Worm (Caenorhabditis elegans) whole organism, L2 larva: ENCODE results near the gene grwd-1.
A peak's percentile ranks its signal among the peaks of the same experiment; 100 is the strongest.

ENCODE experiments used
- C34F6.9 ChIP-seq: fragments of 150-350 bp; optimal IDR thresholded peaks from 2 replicates; lab custom pipeline; 2014; ENCODE audit warnings: missing biosample characterization, missing genetic modification characterization
- F13H6.1 ChIP-seq: sonication (generic microtip); optimal IDR thresholded peaks from 2 replicates; lab custom pipeline; 2016; ENCODE audit warnings: missing genetic modification characterization, missing compliant biosample characterization
- R02D3.7 ChIP-seq: fragments of 150-350 bp; optimal IDR thresholded peaks from 2 replicates; lab custom pipeline; 2014; ENCODE audit warnings: missing biosample characterization, missing genetic modification characterization
- Y55F3AM.14 ChIP-seq: fragments of 200-800 bp; sonication (Bioruptor generic); optimal IDR thresholded peaks from 2 replicates; lab custom pipeline; 2018; ENCODE audit warnings: mild to moderate bottlenecking, missing genetic modification characterization, missing compliant biosample characterization
- ZK546.5 ChIP-seq: sonication (generic microtip); optimal IDR thresholded peaks from 2 replicates; lab custom pipeline; 2017; ENCODE audit warnings: missing biosample characterization, missing genetic modification characterization
- alr-1 ChIP-seq: fragments of 150-350 bp; optimal IDR thresholded peaks from 2 replicates; lab custom pipeline; 2014; ENCODE audit warnings: missing biosample characterization, missing genetic modification characterization
- ama-1 ChIP-seq: fragments of 150-350 bp; optimal IDR thresholded peaks from 2 replicates; lab custom pipeline; 2018; ENCODE audit warnings: inconsistent platforms
- ceh-82 ChIP-seq: fragments of 150-350 bp; optimal IDR thresholded peaks from 2 replicates; lab custom pipeline; 2014; ENCODE audit warnings: missing biosample characterization, missing genetic modification characterization
- crh-2 ChIP-seq: sonication (generic microtip); optimal IDR thresholded peaks from 2 replicates; lab custom pipeline; 2017; ENCODE audit warnings: missing biosample characterization, missing genetic modification characterization
- dmd-4 ChIP-seq: sonication (generic microtip); optimal IDR thresholded peaks from 2 replicates; lab custom pipeline; 2017; ENCODE audit warnings: missing biosample characterization, missing genetic modification characterization
- elt-1 ChIP-seq: fragments of 150-350 bp; optimal IDR thresholded peaks from 2 replicates; lab custom pipeline; 2014; ENCODE audit warnings: missing biosample characterization, missing genetic modification characterization
- elt-3 ChIP-seq: sonication (generic microtip); optimal IDR thresholded peaks from 2 replicates; lab custom pipeline; 2017; ENCODE audit warnings: missing biosample characterization, missing genetic modification characterization
- fos-1 ChIP-seq: fragments of 150-350 bp; optimal IDR thresholded peaks from 2 replicates; lab custom pipeline; 2014; ENCODE audit warnings: missing biosample characterization, missing genetic modification characterization
- gmeb-1 ChIP-seq: fragments of 150-350 bp; optimal IDR thresholded peaks from 2 replicates; lab custom pipeline; 2014; ENCODE audit warnings: missing biosample characterization, missing genetic modification characterization
- lin-11 ChIP-seq: fragments of 150-350 bp; sonication (generic microtip); optimal IDR thresholded peaks from 2 replicates; lab custom pipeline; 2014; ENCODE audit warnings: missing biosample characterization, missing genetic modification characterization, inconsistent platforms, mixed read lengths
- lin-13 ChIP-seq: fragments of 150-350 bp; optimal IDR thresholded peaks from 2 replicates; lab custom pipeline; 2014; ENCODE audit warnings: missing biosample characterization, missing genetic modification reagents, missing genetic modification characterization
- lin-39 ChIP-seq: fragments of 150-350 bp; optimal IDR thresholded peaks from 2 replicates; lab custom pipeline; 2014; ENCODE audit warnings: missing biosample characterization, missing genetic modification reagents, missing genetic modification characterization
- lsy-2 ChIP-seq, 2 experiments: fragments of 150-350 bp in 1 of 2; sonication (generic microtip) in 1 of 2; optimal IDR thresholded peaks; 2 replicates each; lab custom pipeline; 2014 to 2017; ENCODE audit warnings: missing biosample characterization in 2 of 2, missing genetic modification characterization in 2 of 2
- mbf-1 ChIP-seq: sonication (generic microtip); optimal IDR thresholded peaks from 2 replicates; lab custom pipeline; 2017; ENCODE audit warnings: missing biosample characterization, missing genetic modification characterization
- mdl-1 ChIP-seq, 2 experiments: fragments of 150-350 bp in 1 of 2; sonication (generic microtip) in 1 of 2; optimal IDR thresholded peaks; 2 replicates each; lab custom pipeline; 2017; ENCODE audit warnings: missing biosample characterization in 2 of 2, missing genetic modification characterization in 2 of 2
- nhr-12 ChIP-seq: fragments of 150-350 bp; optimal IDR thresholded peaks from 2 replicates; lab custom pipeline; 2014; ENCODE audit warnings: missing biosample characterization, missing genetic modification characterization
- nhr-129 ChIP-seq: fragments of 150-350 bp; optimal IDR thresholded peaks from 2 replicates; lab custom pipeline; 2014; ENCODE audit warnings: missing biosample characterization, missing genetic modification characterization
- nhr-21 ChIP-seq: fragments of 150-350 bp; optimal IDR thresholded peaks from 2 replicates; lab custom pipeline; 2014; ENCODE audit warnings: missing biosample characterization, missing genetic modification characterization
- nhr-23 ChIP-seq: fragments of 150-350 bp; optimal IDR thresholded peaks from 2 replicates; lab custom pipeline; 2014; ENCODE audit warnings: missing biosample characterization, missing genetic modification reagents, missing genetic modification characterization
- nhr-237 ChIP-seq: fragments of 150-350 bp; optimal IDR thresholded peaks from 2 replicates; lab custom pipeline; 2014; ENCODE audit warnings: missing biosample characterization, missing genetic modification characterization
- nhr-6 ChIP-seq: fragments of 150-350 bp; optimal IDR thresholded peaks from 2 replicates; lab custom pipeline; 2014; ENCODE audit warnings: missing biosample characterization, missing genetic modification characterization
- peb-1 ChIP-seq: fragments of 150-350 bp; optimal IDR thresholded peaks from 2 replicates; lab custom pipeline; 2014; ENCODE audit warnings: missing biosample characterization, missing genetic modification characterization
- sem-4 ChIP-seq: fragments of 150-350 bp; optimal IDR thresholded peaks from 2 replicates; lab custom pipeline; 2014; ENCODE audit warnings: missing biosample characterization, missing genetic modification reagents, missing genetic modification characterization
- sma-3 ChIP-seq: sonication (generic microtip); optimal IDR thresholded peaks from 2 replicates; lab custom pipeline; 2016; ENCODE audit warnings: missing genetic modification reagents, missing genetic modification characterization, missing compliant biosample characterization
- sma-9 ChIP-seq, 2 experiments: fragments of 150-350 bp in 1 of 2; sonication (generic microtip) in 1 of 2; optimal IDR thresholded peaks; 2 replicates each; lab custom pipeline; 2014 to 2016; ENCODE audit warnings: missing genetic modification characterization in 2 of 2, mild to moderate bottlenecking in 1 of 2, missing biosample characterization in 1 of 2, missing compliant biosample characterization in 1 of 2, missing genetic modification reagents in 1 of 2, moderate library complexity in 1 of 2
- snpc-4 ChIP-seq: fragments of 150-350 bp; optimal IDR thresholded peaks from 2 replicates; lab custom pipeline; 2014; ENCODE audit warnings: missing biosample characterization, missing genetic modification characterization
- unc-39 ChIP-seq: fragments of 150-350 bp; optimal IDR thresholded peaks from 2 replicates; lab custom pipeline; 2014; ENCODE audit warnings: missing biosample characterization, missing genetic modification characterization
- unc-55 ChIP-seq: fragments of 150-350 bp; sonication (generic microtip); optimal IDR thresholded peaks from 3 replicates; lab custom pipeline; 2014; ENCODE audit warnings: missing biosample characterization, missing genetic modification reagents, missing genetic modification characterization
- unc-62 ChIP-seq: fragments of 150-350 bp; optimal IDR thresholded peaks from 2 replicates; lab custom pipeline; 2014; ENCODE audit warnings: missing biosample characterization, missing genetic modification reagents, missing genetic modification characterization
- zag-1 ChIP-seq: fragments of 150-350 bp; optimal IDR thresholded peaks from 2 replicates; lab custom pipeline; 2014; ENCODE audit warnings: missing biosample characterization, missing genetic modification characterization
- ztf-1 ChIP-seq: fragments of 200-800 bp; sonication (Bioruptor generic); conservative IDR thresholded peaks from 2 replicates; pipeline ENCODE4 v1.3.6; 2022; ENCODE audit warnings: missing genetic modification characterization, missing compliant biosample characterization
- ztf-4 ChIP-seq: fragments of 150-350 bp; optimal IDR thresholded peaks from 2 replicates; lab custom pipeline; 2014; ENCODE audit warnings: missing biosample characterization, missing genetic modification characterization

Gene grwd-1

ce11 chrIII:5153137-5153536 is at the start of gene grwd-1, which contains the start of gene rbm-42:
Gene grwd-1 (plus strand): TSS chrIII:5153464.
Gene rbm-42 (minus strand): TSS chrIII:5153229.
- no peak for TF ChIP-seq fos-1 (tag; lab: Kevin White, UChicago)
- TF ChIP-seq crh-2 (tag; lab: Kevin White, UChicago) = peak; percentile 21
- no peak for TF ChIP-seq snpc-4 (tag; lab: Kevin White, UChicago)
- TF ChIP-seq nhr-21 (tag; lab: Kevin White, UChicago) = no peak
- no peak for TF ChIP-seq lin-11 (tag; lab: Kevin White, UChicago)
- no peak for TF ChIP-seq ZK546.5 (tag; lab: Kevin White, UChicago)
- TF ChIP-seq lsy-2 (tag; optimal IDR thresholded peaks at IDR 0.05; lab: Kevin White, UChicago) = peak in 1 of 2 experiments; percentile 54
- TF ChIP-seq gmeb-1 = no peak
- no peak for TF ChIP-seq lin-13 (GFP tag; lab: Kevin White, UChicago)
- TF ChIP-seq nhr-237 (tag; lab: Kevin White, UChicago) = no peak
- no peak for TF ChIP-seq unc-39 (tag; lab: Kevin White, UChicago)
- TF ChIP-seq sem-4 (tag; lab: Kevin White, UChicago) = no peak
- TF ChIP-seq sma-3 = no peak
- no peak for TF ChIP-seq nhr-23 (tag; lab: Kevin White, UChicago)
- no peak for TF ChIP-seq elt-3
- peak; percentile 80 for TF ChIP-seq unc-55 (GFP tag; lab: Kevin White, UChicago)
- no peak for TF ChIP-seq mbf-1 (tag; lab: Kevin White, UChicago)
- no peak for TF ChIP-seq F13H6.1 (tag; lab: Kevin White, UChicago)
- TF ChIP-seq ztf-4 (tag; lab: Kevin White, UChicago) = no peak
- TF ChIP-seq nhr-129 (tag; lab: Kevin White, UChicago) = no peak
- TF ChIP-seq elt-1 (tag; lab: Kevin White, UChicago) = no peak
- peak; percentile 64 for TF ChIP-seq C34F6.9 (tag; lab: Kevin White, UChicago)
- no peak for TF ChIP-seq sma-9 (GFP tag; optimal IDR thresholded peaks at IDR 0.05; lab: Kevin White, UChicago)
- no peak for TF ChIP-seq sma-9 (tag; optimal IDR thresholded peaks at IDR 0.05; lab: Kevin White, UChicago)
- TF ChIP-seq nhr-12 = no peak
- TF ChIP-seq lin-39 (tag; lab: Kevin White, UChicago) = no peak
- no peak for TF ChIP-seq R02D3.7 (tag; lab: Kevin White, UChicago)

- TF ChIP-seq Y55F3AM.14 = no peak
- no peak for TF ChIP-seq mdl-1 (tag; optimal IDR thresholded peaks at IDR 0.05; lab: Kevin White, UChicago)
- no peak for TF ChIP-seq sem-4 (tag; lab: Kevin White, UChicago)
- no peak for TF ChIP-seq ztf-1 (GFP tag; lab: Robert Waterston, UW)
- no peak for TF ChIP-seq snpc-4 (tag; lab: Kevin White, UChicago)
- no peak for TF ChIP-seq alr-1 (tag; lab: Kevin White, UChicago)
- TF ChIP-seq crh-2 (tag; lab: Kevin White, UChicago) = no peak
- TF ChIP-seq nhr-6 (tag; lab: Kevin White, UChicago) = no peak
- TF ChIP-seq lin-11 (tag; lab: Kevin White, UChicago) = no peak
- no peak for TF ChIP-seq ceh-82 (tag; lab: Kevin White, UChicago)
- TF ChIP-seq lin-13 (GFP tag; lab: Kevin White, UChicago) = no peak
- TF ChIP-seq dmd-4 (tag; lab: Kevin White, UChicago) = no peak
- TF ChIP-seq ama-1 = no peak
- TF ChIP-seq unc-62 (GFP tag; lab: Kevin White, UChicago) = no peak
- TF ChIP-seq nhr-237 (tag; lab: Kevin White, UChicago) = no peak
- TF ChIP-seq zag-1 (tag; lab: Kevin White, UChicago) = no peak
These were observed 47.8 kb upstream of the grwd-1 start for ce11 chrIII:5105485-5105884.

- TF ChIP-seq unc-55 (GFP tag; lab: Kevin White, UChicago) (no peak), sma-9 (GFP tag; optimal IDR thresholded peaks at IDR 0.05; lab: Kevin White, UChicago) (no peak), sma-9 (tag; optimal IDR thresholded peaks at IDR 0.05; lab: Kevin White, UChicago) (no peak), F13H6.1 (tag; lab: Kevin White, UChicago) (no peak)
- TF ChIP-seq, all 48 proteins: peak for 0
These were observed 46.3 kb upstream of the grwd-1 start, which contains the start of gene dpy-17 for ce11 chrIII:5106893-5107471. Gene dpy-17 (plus strand): TSS chrIII:5107330.

ce11 chrIII:5107959-5108358 is 45.3 kb upstream of the grwd-1 start:
- TF ChIP-seq mbf-1 (tag; lab: Kevin White, UChicago) (no peak), unc-39 (tag; lab: Kevin White, UChicago) (no peak), R02D3.7 (tag; lab: Kevin White, UChicago) (no peak), nhr-237 (tag; lab: Kevin White, UChicago) (no peak), unc-55 (GFP tag; lab: Kevin White, UChicago) (no peak), lin-13 (GFP tag; lab: Kevin White, UChicago) (no peak), peb-1 (tag; lab: Kevin White, UChicago) (no peak), alr-1 (tag; lab: Kevin White, UChicago) (no peak), lin-39 (tag; lab: Kevin White, UChicago) (no peak), ZK546.5 (tag; lab: Kevin White, UChicago) (no peak), C34F6.9 (tag; lab: Kevin White, UChicago) (no peak)
